Fruit fly (Drosophila melanogaster) whole organism, pupa: ENCODE results near the gene CG31548.

Source experiments
- CG10348 ChIP-seq: fragments of 200-800 bp; sonication (Bioruptor generic); IDR thresholded peaks from 2 replicates; pipeline ENCODE4 v1.3.6; 2022; ENCODE audit warnings: missing biosample characterization, missing genetic modification characterization
- Pif1A ChIP-seq: fragments of 200-800 bp; sonication (Bioruptor generic); optimal IDR thresholded peaks from 3 replicates; lab custom pipeline; 2016; ENCODE audit warnings: missing biosample characterization, missing genetic modification characterization

DNA sequence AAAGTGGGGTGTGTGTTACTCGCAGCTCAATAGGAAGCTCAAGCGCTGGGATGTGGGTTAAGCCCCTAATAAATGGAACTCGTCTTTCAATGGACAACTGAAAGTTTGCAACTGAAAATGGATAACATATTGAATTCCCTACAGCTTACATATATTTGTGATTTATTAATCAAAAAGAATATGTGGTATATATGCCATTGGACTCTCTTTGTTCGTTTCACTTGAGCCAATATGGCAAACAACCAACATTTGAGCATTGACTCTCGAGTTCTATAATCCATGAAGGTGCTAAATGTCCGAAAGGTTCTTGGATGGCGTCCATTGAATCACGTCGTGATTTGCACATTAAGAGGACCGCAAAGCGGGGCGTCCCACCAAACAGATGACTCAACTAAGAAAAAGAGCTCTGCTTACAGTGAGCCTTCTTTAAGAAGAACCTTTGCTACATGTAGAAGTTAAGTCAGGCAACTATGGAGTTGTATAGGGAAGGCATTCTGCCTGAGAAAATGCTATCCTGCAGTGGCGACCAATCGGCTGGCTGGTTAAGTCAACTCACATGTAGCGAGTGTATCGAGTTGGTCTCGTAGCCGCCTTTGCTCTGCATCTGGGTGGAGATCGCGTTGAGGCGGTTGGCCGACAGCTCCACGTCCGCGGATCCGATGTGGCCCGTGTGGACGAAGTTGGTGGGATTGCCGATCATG lies 18.6 kb downstream of the CG31548 start:
- no peak for TF ChIP-seq CG10348 (GFP tag; lab: Robert Waterston, UW)
- peak; percentile 16 for TF ChIP-seq Pif1A (GFP tag; lab: Kevin White, UChicago)
